4 fruit fly cellular contexts compared by ENCODE assay signal in the genomic region with DNA sequence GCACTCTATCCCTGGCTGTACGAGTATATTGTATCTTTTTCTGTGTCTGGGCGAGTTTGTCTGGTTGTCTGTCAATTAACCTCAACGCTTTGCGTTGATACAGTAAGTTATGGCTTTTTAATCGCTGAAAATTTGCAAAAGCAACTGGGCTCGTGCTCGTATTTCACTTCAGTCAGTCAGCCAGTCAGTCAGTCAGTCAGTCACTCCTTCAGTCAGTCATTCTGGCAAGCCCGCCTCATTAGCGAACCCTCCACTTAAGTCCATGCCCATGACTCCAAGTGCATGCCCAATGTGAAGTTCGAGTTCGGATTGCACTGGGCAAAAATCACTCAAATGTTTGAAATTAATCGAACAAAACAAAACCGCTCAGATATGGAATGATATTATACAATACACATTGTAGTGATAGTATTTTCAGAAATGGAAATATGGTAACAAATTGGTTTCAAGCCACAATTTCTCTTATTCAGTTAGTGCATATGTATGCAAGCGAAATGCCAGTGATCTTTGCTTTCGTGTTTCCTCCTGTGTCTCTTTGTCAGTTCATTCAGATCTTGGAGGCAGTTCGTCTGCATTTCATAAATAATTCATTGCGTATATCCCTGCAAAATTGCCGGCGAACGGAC.
A peak's percentile ranks its signal among the peaks of the same experiment; 100 is the strongest.
TF ChIP-seq lines count a peak whose summit lies in the region.

No protein-coding gene starts in this region.

- TF ChIP-seq CTCF in whole organism, embryonic (GFP tag; optimal IDR thresholded peaks at IDR 0.05; lab: Kevin White, UChicago): no peak

TF ChIP-seq in whole organism, embryonic, 481 proteins besides CTCF, POLR2A, EP300 and RAD21:
- TF ChIP-seq Kr (GFP tag; optimal IDR thresholded peaks at IDR 0.05; lab: Kevin White, UChicago): no peak
- no peak for TF ChIP-seq CG11723 (GFP tag; optimal IDR thresholded peaks at IDR 0.05; lab: Kevin White, UChicago)
- TF ChIP-seq CG8281 (tag; optimal IDR thresholded peaks at IDR 0.05; lab: Kevin White, UChicago): peak; percentile 95
TF ChIP-seq in whole organism, embryonic: peak in this region for 1.

TF ChIP-seq in whole organism, prepupa, 60 proteins besides CTCF, POLR2A, EP300 and RAD21 (continues in another document):
- TF ChIP-seq CG11294 (GFP tag; IDR thresholded peaks at IDR 0.05; lab: Robert Waterston, UW) (no peak), eg (GFP tag; IDR thresholded peaks at IDR 0.05; lab: Robert Waterston, UW) (no peak), ss (GFP tag; optimal IDR thresholded peaks at IDR 0.05; lab: Kevin White, UChicago) (peak; percentile 20 to 26), CG6276 (GFP tag; optimal IDR thresholded peaks at IDR 0.05; lab: Kevin White, UChicago) (no peak), CG6854 (GFP tag; optimal IDR thresholded peaks at IDR 0.05; lab: Kevin White, UChicago) (no peak), CG1621 (tag; optimal IDR thresholded peaks at IDR 0.05; lab: Kevin White, UChicago) (peak; percentile 18), Sox102F (GFP tag; optimal IDR thresholded peaks at IDR 0.05; lab: Kevin White, UChicago) (peak; percentile 48), dac (GFP tag; optimal IDR thresholded peaks at IDR 0.05; lab: Kevin White, UChicago) (no peak), Smox (GFP tag; optimal IDR thresholded peaks at IDR 0.05; lab: Kevin White, UChicago) (peak; percentile 62), topi (GFP tag; optimal IDR thresholded peaks at IDR 0.05; lab: Kevin White, UChicago) (peak; percentile 53), CG6792 (GFP tag; optimal IDR thresholded peaks at IDR 0.05; lab: Kevin White, UChicago) (peak; percentile 46), esn (GFP tag; optimal IDR thresholded peaks at IDR 0.05; lab: Kevin White, UChicago) (peak; percentile 68), svp (GFP tag; lab: Kevin White, UChicago) (peak; percentile 40), achi (GFP tag; optimal IDR thresholded peaks at IDR 0.05; lab: Kevin White, UChicago) (peak; percentile 29), CG15336 (GFP tag; IDR thresholded peaks at IDR 0.05; lab: Robert Waterston, UW) (no peak), CG4318 (GFP tag; optimal IDR thresholded peaks at IDR 0.05; lab: Kevin White, UChicago) (no peak), Met (GFP tag; optimal IDR thresholded peaks at IDR 0.05; lab: Kevin White, UChicago) (peak; percentile 66), CG3032 (tag; optimal IDR thresholded peaks at IDR 0.05; lab: Kevin White, UChicago) (peak; percentile 47), CG10631 (GFP tag; optimal IDR thresholded peaks at IDR 0.05; lab: Kevin White, UChicago) (peak; percentile 44), CG8632 (GFP tag; optimal IDR thresholded peaks at IDR 0.05; lab: Kevin White, UChicago) (peak; percentile 17), net (GFP tag; optimal IDR thresholded peaks at IDR 0.05; lab: Kevin White, UChicago) (no peak), pdm3 (GFP tag; optimal IDR thresholded peaks at IDR 0.05; lab: Kevin White, UChicago) (peak; percentile 55), salr (GFP tag; optimal IDR thresholded peaks at IDR 0.05; lab: Kevin White, UChicago) (peak in 1 of 2 experiments; percentile 27), vri (GFP tag; optimal IDR thresholded peaks at IDR 0.05; lab: Kevin White, UChicago) (peak; percentile 48), Eip93F (GFP tag; optimal IDR thresholded peaks at IDR 0.05; lab: Kevin White, UChicago) (no peak), Eip78C (GFP tag; lab: Kevin White, UChicago) (peak; percentile 90), Eip75B (GFP tag; optimal IDR thresholded peaks at IDR 0.05; lab: Kevin White, UChicago) (peak; percentile 47)

TF ChIP-seq in whole organism, pupa, 21 proteins besides CTCF, POLR2A, EP300 and RAD21:
- no peak for TF ChIP-seq CG4496 (GFP tag; IDR thresholded peaks at IDR 0.05; lab: Robert Waterston, UW)
- TF ChIP-seq gl (tag; optimal IDR thresholded peaks at IDR 0.05; lab: Kevin White, UChicago): no peak
- TF ChIP-seq CG15710 (tag; optimal IDR thresholded peaks at IDR 0.05; lab: Kevin White, UChicago): peak; percentile 49
- peak; percentile 3 for TF ChIP-seq CG8301 (tag; optimal IDR thresholded peaks at IDR 0.05; lab: Kevin White, UChicago)
- peak; percentile 27 for TF ChIP-seq Pif1A (GFP tag; optimal IDR thresholded peaks at IDR 0.05; lab: Kevin White, UChicago)
- TF ChIP-seq rn (GFP tag; IDR thresholded peaks at IDR 0.05; lab: Robert Waterston, UW): no peak
- TF ChIP-seq EcR (GFP tag; optimal IDR thresholded peaks at IDR 0.05; lab: Kevin White, UChicago): peak; percentile 67
- TF ChIP-seq D1 (tag; optimal IDR thresholded peaks at IDR 0.05; lab: Kevin White, UChicago): no peak
- TF ChIP-seq CG9948 (tag; optimal IDR thresholded peaks at IDR 0.05; lab: Kevin White, UChicago): peak; percentile 13
- no peak for TF ChIP-seq fd96Ca (GFP tag; IDR thresholded peaks at IDR 0.05; lab: Robert Waterston, UW)
- no peak for TF ChIP-seq CG13204 (GFP tag; optimal IDR thresholded peaks at IDR 0.05; lab: Kevin White, UChicago)
- TF ChIP-seq Pif1B (GFP tag; optimal IDR thresholded peaks at IDR 0.05; lab: Kevin White, UChicago): peak; percentile 7
- peak; percentile 43 for TF ChIP-seq CG17806 (tag; optimal IDR thresholded peaks at IDR 0.05; lab: Kevin White, UChicago)
- peak; percentile 1 for TF ChIP-seq CG14655 (GFP tag; optimal IDR thresholded peaks at IDR 0.05; lab: Kevin White, UChicago)
- no peak for TF ChIP-seq CG32121 (GFP tag; IDR thresholded peaks at IDR 0.05; lab: Robert Waterston, UW)
- TF ChIP-seq Ets98B (GFP tag; IDR thresholded peaks at IDR 0.05; lab: Robert Waterston, UW): no peak
- peak; percentile 49 for TF ChIP-seq CG8159 (tag; optimal IDR thresholded peaks at IDR 0.05; lab: Kevin White, UChicago)
- TF ChIP-seq CG10348 (GFP tag; IDR thresholded peaks at IDR 0.05; lab: Robert Waterston, UW): no peak
- peak; percentile 1 for TF ChIP-seq CG34367 (tag; optimal IDR thresholded peaks at IDR 0.05; lab: Kevin White, UChicago)
- TF ChIP-seq Snoo (tag; optimal IDR thresholded peaks at IDR 0.05; lab: Kevin White, UChicago): peak; percentile 38
- TF ChIP-seq CG12605 (GFP tag; IDR thresholded peaks at IDR 0.05; lab: Robert Waterston, UW): no peak
TF ChIP-seq in whole organism, pupa: peak in this region for 11.

TF ChIP-seq in whole organism, wandering third instar larva, 38 proteins besides CTCF, POLR2A, EP300 and RAD21:
- TF ChIP-seq Sp1 (GFP tag; optimal IDR thresholded peaks at IDR 0.05; lab: Kevin White, UChicago): peak; percentile 0
- peak; percentile 41 for TF ChIP-seq OdsH (GFP tag; optimal IDR thresholded peaks at IDR 0.05; lab: Kevin White, UChicago)
- peak; percentile 14 for TF ChIP-seq sage (GFP tag; optimal IDR thresholded peaks at IDR 0.05; lab: Kevin White, UChicago)
- TF ChIP-seq dsf (GFP tag; optimal IDR thresholded peaks at IDR 0.05; lab: Kevin White, UChicago; ENCODE audit: borderline replicate concordance): no peak
- TF ChIP-seq N (GFP tag; optimal IDR thresholded peaks at IDR 0.05; lab: Kevin White, UChicago): no peak
- no peak for TF ChIP-seq usp (GFP tag; optimal IDR thresholded peaks at IDR 0.05; lab: Kevin White, UChicago)
- no peak for TF ChIP-seq Abd-B (GFP tag; optimal IDR thresholded peaks at IDR 0.05; lab: Kevin White, UChicago)
- no peak for TF ChIP-seq Hr78 (GFP tag; optimal IDR thresholded peaks at IDR 0.05; lab: Kevin White, UChicago)
- peak; percentile 64 for TF ChIP-seq ey (GFP tag; optimal IDR thresholded peaks at IDR 0.05; lab: Kevin White, UChicago)
- no peak for TF ChIP-seq CG9705 (GFP tag; optimal IDR thresholded peaks at IDR 0.05; lab: Kevin White, UChicago)
- TF ChIP-seq rgr (GFP tag; optimal IDR thresholded peaks at IDR 0.05; lab: Kevin White, UChicago): peak; percentile 43
- peak; percentile 65 for TF ChIP-seq h (GFP tag; optimal IDR thresholded peaks at IDR 0.05; lab: Kevin White, UChicago)
- no peak for TF ChIP-seq Rel (GFP tag; optimal IDR thresholded peaks at IDR 0.05; lab: Kevin White, UChicago)
- no peak for TF ChIP-seq Rel (tag; optimal IDR thresholded peaks at IDR 0.05; lab: Kevin White, UChicago)
- no peak for TF ChIP-seq jim (GFP tag; optimal IDR thresholded peaks at IDR 0.05; lab: Kevin White, UChicago)
- TF ChIP-seq psq (GFP tag; optimal IDR thresholded peaks at IDR 0.05; lab: Kevin White, UChicago): peak; percentile 58
- TF ChIP-seq brk (GFP tag; optimal IDR thresholded peaks at IDR 0.05; lab: Kevin White, UChicago): peak; percentile 9
- no peak for TF ChIP-seq lola (GFP tag; optimal IDR thresholded peaks at IDR 0.05; lab: Kevin White, UChicago)
- no peak for TF ChIP-seq Hr83 (GFP tag; optimal IDR thresholded peaks at IDR 0.05; lab: Kevin White, UChicago; ENCODE audit: poor library complexity, severe bottlenecking)
- TF ChIP-seq Myc (optimal IDR thresholded peaks at IDR 0.05; lab: Kevin White, UChicago): no peak
- peak in 1 of 2 experiments; percentile 55 for TF ChIP-seq foxo (GFP tag; optimal IDR thresholded peaks at IDR 0.05; lab: Kevin White, UChicago)
- peak; percentile 58 for TF ChIP-seq fru (GFP tag; optimal IDR thresholded peaks at IDR 0.05; lab: Kevin White, UChicago)
- TF ChIP-seq tai (GFP tag; optimal IDR thresholded peaks at IDR 0.05; lab: Kevin White, UChicago): no peak
- peak; percentile 62 for TF ChIP-seq br (GFP tag; optimal IDR thresholded peaks at IDR 0.05; lab: Kevin White, UChicago)
- TF ChIP-seq Jra (GFP tag; optimal IDR thresholded peaks at IDR 0.05; lab: Kevin White, UChicago): no peak
- no peak for TF ChIP-seq dl (GFP tag; optimal IDR thresholded peaks at IDR 0.05; lab: Kevin White, UChicago; ENCODE audit: insufficient read depth in 1 of 2, partially characterized antibody in 2 of 2)
- TF ChIP-seq woc (GFP tag; optimal IDR thresholded peaks at IDR 0.05; lab: Kevin White, UChicago): peak; percentile 32
- TF ChIP-seq dmrt93B (GFP tag; optimal IDR thresholded peaks at IDR 0.05; lab: Kevin White, UChicago): no peak
- TF ChIP-seq Hnf4 (GFP tag; optimal IDR thresholded peaks at IDR 0.05; lab: Kevin White, UChicago): peak; percentile 23
- no peak for TF ChIP-seq pan (optimal IDR thresholded peaks at IDR 0.05; lab: Kevin White, UChicago)
- no peak for TF ChIP-seq CG32264 (GFP tag; optimal IDR thresholded peaks at IDR 0.05; lab: Kevin White, UChicago)
- no peak for TF ChIP-seq Vsx2 (GFP tag; optimal IDR thresholded peaks at IDR 0.05; lab: Kevin White, UChicago; ENCODE audit: partially characterized antibody)
- no peak for TF ChIP-seq GATAd (GFP tag; optimal IDR thresholded peaks at IDR 0.05; lab: Kevin White, UChicago)
- no peak for TF ChIP-seq CrebA (GFP tag; optimal IDR thresholded peaks at IDR 0.05; lab: Kevin White, UChicago; ENCODE audit: borderline replicate concordance)
- TF ChIP-seq Dif (GFP tag; optimal IDR thresholded peaks at IDR 0.05; lab: Kevin White, UChicago; ENCODE audit: partially characterized antibody): no peak
- TF ChIP-seq Mio (GFP tag; optimal IDR thresholded peaks at IDR 0.05; lab: Kevin White, UChicago): no peak
- TF ChIP-seq HLH106 (tag; optimal IDR thresholded peaks at IDR 0.05; lab: Kevin White, UChicago): peak; percentile 46
- no peak for TF ChIP-seq Dfd (GFP tag; optimal IDR thresholded peaks at IDR 0.05; lab: Kevin White, UChicago)
- TF ChIP-seq sv (GFP tag; optimal IDR thresholded peaks at IDR 0.05; lab: Kevin White, UChicago): no peak
TF ChIP-seq in whole organism, wandering third instar larva: peak in this region for 14.

Comparison
In these comparisons a context has a peak if more than half of its experiments do, and no peak if none do; other contexts are left out.
1. Of the 7 proteins assayed by ChIP-seq in both whole organism, embryonic and whole organism, prepupa: peak only in whole organism, embryonic: none; only in whole organism, prepupa: Hr39 and Sox102F; in both: none; in neither: 5.